Worm (Caenorhabditis elegans) whole organism, late embryonic: ENCODE data around the gene B0495.7.

Source experiments
- C08G9.2 ChIP-seq: sonication (generic microtip); optimal IDR thresholded peaks from 2 replicates; lab custom pipeline; 2016; ENCODE audit warnings: mild to moderate bottlenecking, missing genetic modification characterization, moderate library complexity, missing compliant biosample characterization
- dmd-4 ChIP-seq: sonication (generic microtip); optimal IDR thresholded peaks from 2 replicates; lab custom pipeline; 2016; ENCODE audit warnings: borderline replicate concordance, missing genetic modification characterization, missing compliant biosample characterization
- dve-1 ChIP-seq: sonication (generic microtip); optimal IDR thresholded peaks from 2 replicates; lab custom pipeline; 2017; ENCODE audit warnings: antibody characterized with exemption, mild to moderate bottlenecking, missing genetic modification characterization, missing compliant biosample characterization
- eyg-1 ChIP-seq: sonication (generic microtip); optimal IDR thresholded peaks from 2 replicates; lab custom pipeline; 2016; ENCODE audit warnings: missing genotype, missing genetic modification characterization, missing compliant biosample characterization
- fkh-6 ChIP-seq: sonication (generic microtip); optimal IDR thresholded peaks from 2 replicates; lab custom pipeline; 2016; ENCODE audit warnings: missing genetic modification characterization, missing compliant biosample characterization
- hlh-6 ChIP-seq: sonication (generic microtip); optimal IDR thresholded peaks from 2 replicates; lab custom pipeline; 2016; ENCODE audit warnings: missing genotype, missing genetic modification characterization, missing compliant biosample characterization
- nhr-11 ChIP-seq: fragments of 150-350 bp; optimal IDR thresholded peaks from 2 replicates; lab custom pipeline; 2014; ENCODE audit warnings: missing biosample characterization, missing genetic modification characterization
- pag-3 ChIP-seq: sonication (generic microtip); optimal IDR thresholded peaks from 2 replicates; lab custom pipeline; 2016; ENCODE audit warnings: missing compliant biosample characterization, missing genetic modification characterization, borderline replicate concordance
- pat-9 ChIP-seq: fragments of 200-800 bp; sonication (Bioruptor generic); optimal IDR thresholded peaks from 2 replicates; lab custom pipeline; 2018; ENCODE audit warnings: mild to moderate bottlenecking, missing genetic modification characterization, moderate library complexity, missing compliant biosample characterization
- pha-4 ChIP-seq: fragments of 150-350 bp; optimal IDR thresholded peaks from 2 replicates; lab custom pipeline; 2018; ENCODE audit warnings: missing biosample characterization, missing genetic modification reagents, missing genetic modification characterization
- ref-2 ChIP-seq: sonication (generic microtip); optimal IDR thresholded peaks from 2 replicates; lab custom pipeline; 2016; ENCODE audit warnings: missing genetic modification characterization, missing compliant biosample characterization
- syd-9 ChIP-seq: sonication (generic microtip); optimal IDR thresholded peaks from 2 replicates; lab custom pipeline; 2016; ENCODE audit warnings: mild to moderate bottlenecking, missing genetic modification characterization, moderate library complexity, missing compliant biosample characterization
- tbx-2 ChIP-seq: sonication (generic microtip); optimal IDR thresholded peaks from 2 replicates; lab custom pipeline; 2016; ENCODE audit warnings: missing genetic modification characterization, missing compliant biosample characterization

DNA sequence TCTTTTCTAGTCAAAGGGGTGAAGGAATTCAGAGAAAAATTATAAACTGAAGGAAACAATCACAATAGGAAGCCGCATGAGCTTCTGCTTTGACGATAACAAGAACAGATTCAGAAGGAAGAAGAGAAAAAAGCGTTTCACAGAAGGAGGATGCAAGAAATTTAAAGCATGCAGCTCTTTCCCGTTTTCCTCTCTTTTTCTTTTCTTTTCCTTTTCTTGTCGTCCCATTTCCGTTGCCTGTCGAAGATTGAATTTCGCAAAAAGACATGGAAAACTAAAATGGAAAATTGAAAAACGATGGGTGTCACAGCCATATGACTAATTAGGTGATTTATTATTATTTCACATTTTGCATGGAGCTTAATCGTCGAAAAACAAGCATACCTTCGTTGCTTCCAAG lies 11.1 kb upstream of the B0495.7 start:
- TF ChIP-seq pha-4 (tag; lab: Kevin White, UChicago), result no peak
- TF ChIP-seq nhr-11 (tag; lab: Kevin White, UChicago), result no peak
- no peak for TF ChIP-seq fkh-6 (tag; lab: Kevin White, UChicago)
- TF ChIP-seq dve-1, result no peak
- TF ChIP-seq eyg-1 (tag; lab: Kevin White, UChicago), result no peak
- no peak for TF ChIP-seq tbx-2 (tag; lab: Kevin White, UChicago)
- no peak for TF ChIP-seq pag-3 (tag; lab: Kevin White, UChicago)
- no peak for TF ChIP-seq C08G9.2 (tag; lab: Kevin White, UChicago)
- TF ChIP-seq dmd-4 (tag; lab: Kevin White, UChicago), result no peak
- no peak for TF ChIP-seq hlh-6 (tag; lab: Kevin White, UChicago)
- TF ChIP-seq pat-9 (tag; lab: Kevin White, UChicago), result no peak
- no peak for TF ChIP-seq ref-2
- TF ChIP-seq syd-9 (tag; lab: Kevin White, UChicago), result no peak
